Worm (Caenorhabditis elegans) whole organism, dauer: Measurements from ENCODE around the gene nas-25.

Source experiments
- unc-62 ChIP-seq: sonication (generic microtip); optimal IDR thresholded peaks from 2 replicates; lab custom pipeline; 2017; ENCODE audit warnings: missing biosample characterization, missing genetic modification reagents, missing genetic modification characterization

nas-25 gene

ce11 chrII:8810679-8811413 lies 15.0 kb upstream of the nas-25 start, which contains the start of the genes F46C5.9 and rer-1:
Gene F46C5.9, minus strand, starts transcription at chrII:8810729.
Gene rer-1, plus strand, starts transcription at chrII:8811370.
- TF ChIP-seq unc-62: no peak

ce11 chrII:8811825-8812224 lies 14.0 kb upstream of the nas-25 start:
- no peak for TF ChIP-seq unc-62

- no peak for TF ChIP-seq unc-62
Observed at ce11 chrII:8812346-8812745, 13.5 kb upstream of the nas-25 start.

- no peak for TF ChIP-seq unc-62
Observed at ce11 chrII:8813659-8814058, 12.2 kb upstream of the nas-25 start.

ce11 chrII:8814231-8814630 lies 11.6 kb upstream of the nas-25 start:
- no peak for TF ChIP-seq unc-62

ce11 chrII:8817225-8817624 lies 8.6 kb upstream of the nas-25 start:
- no peak for TF ChIP-seq unc-62

ce11 chrII:8818257-8818656 lies 7.6 kb upstream of the nas-25 start:
- no peak for TF ChIP-seq unc-62

ce11 chrII:8818978-8819896 lies 6.6 kb upstream of the nas-25 start, which contains the start of gene F46C5.10:
Gene F46C5.10, minus strand, starts transcription at chrII:8819028.
- no peak for TF ChIP-seq unc-62

- TF ChIP-seq unc-62: no peak
Observed at ce11 chrII:8820126-8820972, 5.5 kb upstream of the nas-25 start.

- no peak for TF ChIP-seq unc-62
Observed at ce11 chrII:8821140-8821595, 4.7 kb upstream of the nas-25 start, which contains the start of gene F46C5.1. Gene F46C5.1, minus strand, starts transcription at chrII:8821190.

ce11 chrII:8822711-8823110 lies 3.2 kb upstream of the nas-25 start:
- TF ChIP-seq unc-62: no peak

- no peak for TF ChIP-seq unc-62
Observed at ce11 chrII:8829189-8829588, 3.3 kb downstream of the nas-25 start, which contains the start of gene F46C5.2. Gene F46C5.2, minus strand, starts transcription at chrII:8829289.

ce11 chrII:8830917-8831316 lies 5.0 kb downstream of the nas-25 start:
- no peak for TF ChIP-seq unc-62

ce11 chrII:8832941-8833340 lies 7.1 kb downstream of the nas-25 start:
- no peak for TF ChIP-seq unc-62

- no peak for TF ChIP-seq unc-62
Observed at ce11 chrII:8835857-8836256, 10.0 kb downstream of the nas-25 start, which contains the start of gene F46C5.4. Gene F46C5.4, plus strand, starts transcription at chrII:8836078.

ce11 chrII:8839025-8839424 lies 13.2 kb downstream of the nas-25 start, which contains the start of gene F46C5.7:
Gene F46C5.7, plus strand, starts transcription at chrII:8839325.
- TF ChIP-seq unc-62: no peak
